Fruit fly (Drosophila melanogaster) whole organism, prepupa: ENCODE results near the gene CG43915.
A peak's percentile ranks its signal among the peaks of the same experiment; 100 is the strongest.

Source experiments
- Blimp-1 ChIP-seq: fragments of 200-800 bp; sonication (Bioruptor generic); optimal IDR thresholded peaks from 3 replicates; lab custom pipeline; 2017; ENCODE audit warnings: missing biosample characterization, missing genetic modification characterization, mild to moderate bottlenecking, moderate library complexity, missing genetic modification reagents
- CG16779 ChIP-seq: fragments of 200-800 bp; sonication (Bioruptor generic); optimal IDR thresholded peaks from 3 replicates; lab custom pipeline; 2017; ENCODE audit warnings: missing biosample characterization, mild to moderate bottlenecking, missing genetic modification characterization
- CG6276 ChIP-seq: fragments of 200-800 bp; sonication (Bioruptor generic); optimal IDR thresholded peaks from 2 replicates; lab custom pipeline; 2017; ENCODE audit warnings: missing biosample characterization, mild to moderate bottlenecking, missing genetic modification characterization
- CG6808 ChIP-seq: fragments of 200-800 bp; sonication (Bioruptor generic); optimal IDR thresholded peaks from 3 replicates; lab custom pipeline; 2017; ENCODE audit warnings: missing biosample characterization, missing genetic modification characterization, mild to moderate bottlenecking, moderate library complexity, missing genetic modification reagents
- Eip75B ChIP-seq: fragments of 200-800 bp; sonication (Bioruptor generic); optimal IDR thresholded peaks from 3 replicates; lab custom pipeline; 2016; ENCODE audit warnings: missing biosample characterization, missing genetic modification characterization
- Eip78C ChIP-seq: fragments of 200-800 bp; sonication (Bioruptor generic); peaks from one replicate; lab custom pipeline; 2016; ENCODE audit warnings: missing biosample characterization, missing genetic modification characterization
- Eip93F ChIP-seq: fragments of 200-800 bp; sonication (Bioruptor generic); optimal IDR thresholded peaks from 2 replicates; lab custom pipeline; 2016; ENCODE audit warnings: missing biosample characterization, mild to moderate bottlenecking, missing genetic modification characterization
- Sox102F ChIP-seq: fragments of 200-800 bp; sonication (Bioruptor generic); optimal IDR thresholded peaks from 2 replicates; lab custom pipeline; 2016; ENCODE audit warnings: missing biosample characterization, mild to moderate bottlenecking, missing genetic modification characterization
- Sox14 ChIP-seq: fragments of 200-800 bp; sonication (Bioruptor generic); optimal IDR thresholded peaks from 3 replicates; lab custom pipeline; 2016; ENCODE audit warnings: missing biosample characterization, missing genetic modification characterization
- fd59A ChIP-seq: fragments of 200-800 bp; sonication (Bioruptor generic); optimal IDR thresholded peaks from 2 replicates; lab custom pipeline; 2017; ENCODE audit warnings: missing biosample characterization, mild to moderate bottlenecking, missing genetic modification characterization, missing genetic modification reagents
- net ChIP-seq: fragments of 200-800 bp; sonication (Bioruptor generic); optimal IDR thresholded peaks from 3 replicates; lab custom pipeline; 2016; ENCODE audit warnings: missing biosample characterization, missing genetic modification characterization
- salr ChIP-seq, 2 experiments: fragments of 200-800 bp; sonication (Bioruptor generic); optimal IDR thresholded peaks; 3 replicates each; lab custom pipeline; 2016 to 2018; ENCODE audit warnings: missing biosample characterization in 2 of 2, missing genetic modification characterization in 2 of 2, mild to moderate bottlenecking in 1 of 2
- spab ChIP-seq: fragments of 200-800 bp; sonication (Bioruptor generic); optimal IDR thresholded peaks from 2 replicates; lab custom pipeline; 2017; ENCODE audit warnings: missing biosample characterization, mild to moderate bottlenecking, missing genetic modification characterization, missing genetic modification reagents

dm6 chr3L:3928205-3928942, 44.3 kb upstream of the CG43915 start:
- peak; percentile 16 for TF ChIP-seq CG16779 (tag; lab: Kevin White, UChicago)
- peak; percentile 53 for TF ChIP-seq CG6276 (GFP tag; lab: Kevin White, UChicago)
- TF ChIP-seq salr (GFP tag; optimal IDR thresholded peaks at IDR 0.05; lab: Kevin White, UChicago): peak; percentile 51 to 62
- TF ChIP-seq Eip75B (GFP tag; lab: Kevin White, UChicago): peak; percentile 74
- peak; percentile 91 for TF ChIP-seq Sox102F (GFP tag; lab: Kevin White, UChicago)
- peak; percentile 93 for TF ChIP-seq Eip78C
- TF ChIP-seq net (GFP tag; lab: Kevin White, UChicago): peak; percentile 80
- peak; percentile 73 for TF ChIP-seq fd59A (GFP tag; lab: Kevin White, UChicago)
- TF ChIP-seq CG6808: peak; percentile 29
- TF ChIP-seq Sox14: peak; percentile 90
- peak; percentile 63 for TF ChIP-seq Blimp-1 (GFP tag; lab: Kevin White, UChicago)
- peak; percentile 27 for TF ChIP-seq spab (GFP tag; lab: Kevin White, UChicago)
- peak; percentile 69 for TF ChIP-seq Eip93F
